Worm (Caenorhabditis elegans): Measurements from ENCODE around the gene E01G4.6.

The E01G4.6 gene

ce11 chrII:13487563-13487962 lies 5.4 kb downstream of the E01G4.6 start:
- TF ChIP-seq ref-1 (GFP tag; conservative IDR thresholded peaks at IDR 0.05) (no peak), tab-1 (GFP tag; IDR thresholded peaks at IDR 0.05) (no peak), klf-2 (GFP tag; conservative IDR thresholded peaks at IDR 0.05) (no peak), T22C8.4 (GFP tag; IDR thresholded peaks at IDR 0.05) (no peak), med-1 (GFP tag; optimal IDR thresholded peaks at IDR 0.05; ENCODE audit: insufficient read depth) (no peak), ztf-23 (GFP tag; IDR thresholded peaks at IDR 0.05) (no peak), flt-1 (GFP tag; IDR thresholded peaks at IDR 0.05) (no peak), ztf-29 (GFP tag; IDR thresholded peaks at IDR 0.05) (no peak), cog-1 (tag; optimal IDR thresholded peaks at IDR 0.05) (no peak)

- TF ChIP-seq ref-1 (GFP tag; conservative IDR thresholded peaks at IDR 0.05) (no peak), med-1 (GFP tag; optimal IDR thresholded peaks at IDR 0.05; ENCODE audit: insufficient read depth) (no peak), klf-2 (GFP tag; conservative IDR thresholded peaks at IDR 0.05) (no peak)
Observed at ce11 chrII:13489896-13490295, 7.7 kb downstream of the E01G4.6 start.

DNA sequence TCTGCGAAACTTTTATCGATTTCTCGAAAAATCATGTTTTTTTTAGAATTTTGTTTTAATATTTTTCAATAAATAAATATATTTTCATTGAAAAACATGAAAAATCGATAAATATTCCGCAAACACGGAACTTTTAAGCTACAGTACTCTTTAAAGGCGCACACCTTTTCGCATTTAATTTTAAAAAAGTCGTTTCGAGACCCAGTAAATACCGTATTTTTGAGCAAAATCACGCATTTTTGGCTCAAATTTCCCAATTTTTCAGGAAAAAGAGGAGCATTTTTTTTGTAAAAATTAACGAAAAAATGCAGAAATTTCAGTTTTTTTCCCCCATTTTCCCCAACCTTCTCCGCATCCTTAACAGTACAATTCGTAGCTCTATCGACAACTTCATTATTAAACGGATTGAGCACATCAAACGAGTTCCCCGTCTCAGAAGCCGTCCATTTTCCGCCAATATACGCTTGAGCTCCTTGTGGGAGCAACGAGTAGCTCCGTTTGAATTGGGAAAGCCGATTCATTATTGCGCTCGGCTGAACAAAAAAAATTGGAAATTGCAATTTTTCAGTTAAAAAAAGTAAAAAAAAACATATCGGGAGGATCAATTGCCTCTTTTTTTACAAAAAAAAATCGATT lies 9.2 kb downstream of the E01G4.6 start, which contains the start of gene alh-7:
Gene alh-7, minus strand, starts transcription at position 533 of the 636 bp plus-strand sequence.
- TF ChIP-seq flt-1 (GFP tag; IDR thresholded peaks at IDR 0.05) (no peak), T22C8.4 (GFP tag; IDR thresholded peaks at IDR 0.05) (no peak), ztf-23 (GFP tag; IDR thresholded peaks at IDR 0.05) (no peak), cog-1 (tag; optimal IDR thresholded peaks at IDR 0.05) (no peak), ref-1 (GFP tag; conservative IDR thresholded peaks at IDR 0.05) (no peak), med-1 (GFP tag; optimal IDR thresholded peaks at IDR 0.05; ENCODE audit: insufficient read depth) (no peak), ztf-29 (GFP tag; IDR thresholded peaks at IDR 0.05) (no peak)

ce11 chrII:13492948-13493347 lies 10.7 kb downstream of the E01G4.6 start, which contains the start of gene F45H10.2:
TSS of gene F45H10.2 (minus strand) at chrII:13493048.
- TF ChIP-seq ref-1 (GFP tag; conservative IDR thresholded peaks at IDR 0.05) (no peak), flt-1 (GFP tag; IDR thresholded peaks at IDR 0.05) (no peak), klf-2 (GFP tag; conservative IDR thresholded peaks at IDR 0.05) (no peak), cog-1 (tag; optimal IDR thresholded peaks at IDR 0.05) (no peak), tab-1 (GFP tag; IDR thresholded peaks at IDR 0.05) (no peak), med-1 (GFP tag; optimal IDR thresholded peaks at IDR 0.05; ENCODE audit: insufficient read depth) (no peak), T22C8.4 (GFP tag; IDR thresholded peaks at IDR 0.05) (no peak), ztf-23 (GFP tag; IDR thresholded peaks at IDR 0.05) (no peak), ztf-29 (GFP tag; IDR thresholded peaks at IDR 0.05) (no peak)

ce11 chrII:13494175-13494650 lies 12.0 kb downstream of the E01G4.6 start, which contains the start of gene ndua-7:
TSS of gene ndua-7 (minus strand) at chrII:13494600.
- TF ChIP-seq ref-1 (GFP tag; conservative IDR thresholded peaks at IDR 0.05) (no peak), ztf-23 (GFP tag; IDR thresholded peaks at IDR 0.05) (no peak), cog-1 (tag; optimal IDR thresholded peaks at IDR 0.05) (no peak), flt-1 (GFP tag; IDR thresholded peaks at IDR 0.05) (no peak), tab-1 (GFP tag; IDR thresholded peaks at IDR 0.05) (no peak), med-1 (GFP tag; optimal IDR thresholded peaks at IDR 0.05; ENCODE audit: insufficient read depth) (no peak), klf-2 (GFP tag; conservative IDR thresholded peaks at IDR 0.05) (no peak), T22C8.4 (GFP tag; IDR thresholded peaks at IDR 0.05) (no peak), ztf-29 (GFP tag; IDR thresholded peaks at IDR 0.05) (no peak)

ce11 chrII:13494762-13495161 lies 12.6 kb downstream of the E01G4.6 start:
- TF ChIP-seq klf-2 (GFP tag; conservative IDR thresholded peaks at IDR 0.05) (no peak), ztf-23 (GFP tag; IDR thresholded peaks at IDR 0.05) (no peak), ref-1 (GFP tag; conservative IDR thresholded peaks at IDR 0.05) (no peak), med-1 (GFP tag; optimal IDR thresholded peaks at IDR 0.05; ENCODE audit: insufficient read depth) (no peak), cog-1 (tag; optimal IDR thresholded peaks at IDR 0.05) (no peak), ztf-29 (GFP tag; IDR thresholded peaks at IDR 0.05) (no peak), T22C8.4 (GFP tag; IDR thresholded peaks at IDR 0.05) (no peak), tab-1 (GFP tag; IDR thresholded peaks at IDR 0.05) (no peak), flt-1 (GFP tag; IDR thresholded peaks at IDR 0.05) (no peak)

DNA sequence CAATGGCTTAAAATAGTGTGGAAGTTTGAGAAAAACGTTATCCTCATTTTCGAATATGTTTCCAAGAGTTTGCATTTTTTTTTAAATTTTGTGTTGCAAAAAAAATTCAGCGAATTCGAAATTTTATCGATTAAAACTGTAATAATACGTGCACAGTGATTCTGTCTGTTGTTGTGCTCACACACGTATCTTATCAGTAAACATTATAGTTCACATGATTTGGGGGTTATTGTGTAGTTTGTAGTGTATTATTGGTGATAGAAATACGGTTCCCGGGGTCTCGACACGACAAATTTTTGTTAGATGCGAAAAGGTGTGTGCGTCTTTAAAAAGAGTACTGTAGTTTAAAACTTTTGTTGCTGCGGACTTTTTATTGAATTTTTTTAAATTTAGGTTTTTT lies 13.5 kb downstream of the E01G4.6 start, which contains the start of gene drr-1:
Gene drr-1, minus strand, starts transcription at position 183 of the 400 bp plus-strand sequence.
- no peak for TF ChIP-seq ztf-23 (GFP tag; IDR thresholded peaks at IDR 0.05)
- TF ChIP-seq flt-1 (GFP tag; IDR thresholded peaks at IDR 0.05), result no peak
- TF ChIP-seq T22C8.4 (GFP tag; IDR thresholded peaks at IDR 0.05), result no peak
- no peak for TF ChIP-seq ztf-29 (GFP tag; IDR thresholded peaks at IDR 0.05)
- no peak for TF ChIP-seq tab-1 (GFP tag; IDR thresholded peaks at IDR 0.05)
- TF ChIP-seq cog-1 (tag; optimal IDR thresholded peaks at IDR 0.05), result no peak
- no peak for TF ChIP-seq klf-2 (GFP tag; conservative IDR thresholded peaks at IDR 0.05)
- TF ChIP-seq med-1 (GFP tag; optimal IDR thresholded peaks at IDR 0.05; ENCODE audit: insufficient read depth), result no peak
- TF ChIP-seq ref-1 (GFP tag; conservative IDR thresholded peaks at IDR 0.05), result no peak

DNA sequence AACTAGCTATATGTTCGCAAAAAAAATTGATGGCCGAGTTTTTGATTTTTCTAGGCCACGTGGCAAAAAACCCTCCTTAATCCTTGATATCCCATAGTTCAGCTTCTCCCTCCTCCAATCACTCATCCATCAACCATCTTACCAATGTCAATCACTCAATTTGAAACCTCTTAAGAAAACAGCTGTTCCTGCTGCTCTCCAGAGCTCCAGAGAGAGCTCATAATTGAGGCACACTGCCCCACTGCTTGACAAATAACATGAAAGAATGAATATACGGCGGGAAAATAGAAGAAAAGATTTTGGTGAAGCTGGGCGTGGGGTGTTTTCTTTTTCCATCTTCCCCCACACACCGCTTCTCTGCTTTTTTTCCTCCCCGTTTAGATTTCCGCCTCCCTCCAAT lies 18.4 kb downstream of the E01G4.6 start:
- TF ChIP-seq klf-2 (GFP tag; conservative IDR thresholded peaks at IDR 0.05), result no peak
- TF ChIP-seq flt-1 (GFP tag; IDR thresholded peaks at IDR 0.05), result no peak
- TF ChIP-seq med-1 (GFP tag; optimal IDR thresholded peaks at IDR 0.05; ENCODE audit: insufficient read depth), result no peak
- TF ChIP-seq tab-1 (GFP tag; IDR thresholded peaks at IDR 0.05), result no peak
- TF ChIP-seq ztf-29 (GFP tag; IDR thresholded peaks at IDR 0.05), result no peak
- no peak for TF ChIP-seq ztf-23 (GFP tag; IDR thresholded peaks at IDR 0.05)
- no peak for TF ChIP-seq ref-1 (GFP tag; conservative IDR thresholded peaks at IDR 0.05)
- no peak for TF ChIP-seq cog-1 (tag; optimal IDR thresholded peaks at IDR 0.05)
- TF ChIP-seq T22C8.4 (GFP tag; IDR thresholded peaks at IDR 0.05), result no peak

ce11 chrII:13501575-13501974 lies 19.4 kb downstream of the E01G4.6 start, which contains the start of gene F45H10.5:
TSS of gene F45H10.5 (plus strand) at chrII:13501875.
- no peak for TF ChIP-seq med-1 (GFP tag; optimal IDR thresholded peaks at IDR 0.05; ENCODE audit: insufficient read depth)
- TF ChIP-seq flt-1 (GFP tag; IDR thresholded peaks at IDR 0.05), result no peak
- TF ChIP-seq T22C8.4 (GFP tag; IDR thresholded peaks at IDR 0.05), result no peak
- no peak for TF ChIP-seq klf-2 (GFP tag; conservative IDR thresholded peaks at IDR 0.05)
- TF ChIP-seq cog-1 (tag; optimal IDR thresholded peaks at IDR 0.05), result no peak
- no peak for TF ChIP-seq tab-1 (GFP tag; IDR thresholded peaks at IDR 0.05)
- no peak for TF ChIP-seq ztf-23 (GFP tag; IDR thresholded peaks at IDR 0.05)
- TF ChIP-seq ztf-29 (GFP tag; IDR thresholded peaks at IDR 0.05), result no peak
- TF ChIP-seq ref-1 (GFP tag; conservative IDR thresholded peaks at IDR 0.05), result no peak
